Fruit fly (Drosophila melanogaster) whole organism, adult: ENCODE data around the gene Sym.
A peak's percentile ranks its signal among the peaks of the same experiment; 100 is the strongest.

Experiments
- CG11617 ChIP-seq: fragments of 200-800 bp; sonication (Bioruptor generic); optimal IDR thresholded peaks from 2 replicates; lab custom pipeline; 2017; ENCODE audit warnings: mild to moderate bottlenecking, missing biosample characterization, missing genetic modification reagents, missing genetic modification characterization
- CG12768 ChIP-seq: fragments of 200-800 bp; sonication (Bioruptor generic); optimal IDR thresholded peaks from 2 replicates; lab custom pipeline; 2017; ENCODE audit warnings: missing biosample characterization, missing genetic modification characterization, mild to moderate bottlenecking, moderate library complexity, missing genetic modification reagents
- CG33017 ChIP-seq: fragments of 200-800 bp; sonication (Bioruptor generic); optimal IDR thresholded peaks from 2 replicates; lab custom pipeline; 2018; ENCODE audit warnings: missing biosample characterization, mild to moderate bottlenecking, missing genetic modification characterization, moderate library complexity
- CG5204 ChIP-seq: fragments of 200-800 bp; sonication (Bioruptor generic); optimal IDR thresholded peaks from 2 replicates; lab custom pipeline; 2016; ENCODE audit warnings: missing biosample characterization, missing genetic modification characterization
- CG7045 ChIP-seq: fragments of 200-800 bp; sonication (Bioruptor generic); optimal IDR thresholded peaks from 2 replicates; lab custom pipeline; 2017; ENCODE audit warnings: missing biosample characterization, mild to moderate bottlenecking, missing genetic modification characterization
- Clk ChIP-seq: fragments of 200-800 bp; sonication (Bioruptor generic); optimal IDR thresholded peaks from 2 replicates; lab custom pipeline; 2017; ENCODE audit warnings: missing biosample characterization, missing genetic modification characterization
- Crg-1 ChIP-seq: fragments of 200-800 bp; sonication (Bioruptor generic); optimal IDR thresholded peaks from 2 replicates; lab custom pipeline; 2016; ENCODE audit warnings: missing biosample characterization, missing genetic modification characterization
- cic ChIP-seq: fragments of 200-800 bp; sonication (Bioruptor generic); optimal IDR thresholded peaks from 2 replicates; lab custom pipeline; 2017; ENCODE audit warnings: missing biosample characterization, mild to moderate bottlenecking, missing genetic modification characterization, moderate library complexity
- cnc ChIP-seq, 2 experiments: fragments of >200 bp; optimal IDR thresholded peaks; 2 replicates each; lab custom pipeline; 2017
- kay ChIP-seq: fragments of 200-800 bp; sonication (Bioruptor generic); peaks from one replicate; lab custom pipeline; 2016; ENCODE audit warnings: missing biosample characterization, missing genetic modification characterization, borderline replicate concordance
- ovo ChIP-seq: fragments of 200-800 bp; sonication (Bioruptor generic); optimal IDR thresholded peaks from 2 replicates; lab custom pipeline; 2016; ENCODE audit warnings: missing biosample characterization, missing genetic modification characterization
- pad ChIP-seq: fragments of 200-800 bp; sonication (Bioruptor generic); optimal IDR thresholded peaks from 3 replicates; lab custom pipeline; 2017; ENCODE audit warnings: missing biosample characterization, missing genetic modification characterization, mild to moderate bottlenecking, moderate library complexity, missing genetic modification reagents
- tj ChIP-seq: fragments of 200-800 bp; sonication (Bioruptor generic); optimal IDR thresholded peaks from 3 replicates; lab custom pipeline; 2017; ENCODE audit warnings: missing biosample characterization, mild to moderate bottlenecking, missing genetic modification characterization, moderate library complexity
- toe ChIP-seq: fragments of 200-800 bp; sonication (Bioruptor generic); optimal IDR thresholded peaks from 2 replicates; lab custom pipeline; 2016; ENCODE audit warnings: missing biosample characterization, missing genetic modification characterization

DNA sequence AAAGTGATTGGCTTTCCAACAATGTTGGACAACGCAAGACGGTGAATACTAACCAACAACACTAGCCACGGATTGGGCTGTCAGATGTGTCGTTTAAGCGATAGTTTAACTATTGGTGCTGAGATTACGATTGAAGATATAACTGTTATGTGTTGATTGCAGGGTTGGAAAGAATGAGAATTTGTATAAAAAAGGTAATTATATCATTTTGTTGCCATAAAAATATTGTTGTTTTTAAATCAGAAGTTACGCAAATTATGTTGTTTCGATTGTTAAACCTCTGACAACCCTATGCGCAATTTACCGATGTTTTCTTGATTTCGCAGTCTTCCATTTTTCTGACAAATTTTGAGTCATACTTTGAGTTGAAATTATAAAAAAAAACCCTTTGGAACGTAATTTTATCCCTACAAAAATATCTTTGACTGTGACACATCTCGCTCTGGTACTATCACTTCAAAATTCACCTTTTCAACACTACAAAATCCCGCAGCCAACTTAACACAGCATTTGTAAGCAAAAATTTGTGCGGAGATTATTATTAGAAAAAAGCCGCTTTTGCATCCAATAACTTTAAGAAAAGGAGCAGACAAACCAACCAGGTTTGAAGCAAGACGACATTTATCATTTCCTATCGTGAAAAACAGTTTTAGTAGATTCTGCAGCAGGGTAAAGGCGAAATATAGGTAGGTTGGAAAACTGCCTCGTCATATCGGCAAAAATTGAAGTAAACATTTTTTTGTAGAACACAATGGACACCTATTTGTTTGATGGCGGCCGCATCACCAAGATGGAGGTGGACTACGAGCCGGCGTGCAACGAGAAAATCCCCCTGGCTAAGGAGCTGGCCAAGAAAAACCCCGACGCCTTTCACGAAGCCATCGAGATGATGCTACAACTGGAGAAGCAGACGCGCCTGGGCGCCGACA, 47.0 kb upstream of the Sym start, which contains the start of the genes Hat1 and Rpn5:
- peak; percentile 80 for TF ChIP-seq pad
- peak; percentile 88 for TF ChIP-seq CG5204 (GFP tag; lab: Kevin White, UChicago)
- peak; percentile 67 for TF ChIP-seq ovo (GFP tag; lab: Kevin White, UChicago)
- no peak for TF ChIP-seq kay (GFP tag; lab: Kevin White, UChicago)
- TF ChIP-seq cnc (optimal IDR thresholded peaks at IDR 0.05; lab: Kevin White, UChicago), result peak; percentile 98 to 99
- peak; percentile 94 for TF ChIP-seq Crg-1 (GFP tag; lab: Kevin White, UChicago)
- TF ChIP-seq cic, result peak; percentile 48
- peak; percentile 51 for TF ChIP-seq CG33017
- peak; percentile 81 for TF ChIP-seq CG7045 (GFP tag; lab: Kevin White, UChicago)
- TF ChIP-seq CG12768, result peak; percentile 79
- TF ChIP-seq tj, result peak; percentile 70
- TF ChIP-seq toe (GFP tag; lab: Kevin White, UChicago), result peak; percentile 94
- TF ChIP-seq CG11617 (GFP tag; lab: Kevin White, UChicago), result peak; percentile 89
- TF ChIP-seq Clk, result peak; percentile 59
